Fruit fly (Drosophila melanogaster) whole organism, embryonic: Measurements from ENCODE around the gene Dlic.

ENCODE experiments used
- B-H1 ChIP-seq: fragments of 200-800 bp; sonication (Bioruptor generic); IDR thresholded peaks from 3 replicates; pipeline ENCODE4 v1.3.6; 2022; ENCODE audit warnings: missing biosample characterization, missing genetic modification characterization
- Blimp-1 ChIP-seq: fragments of 200-800 bp; sonication (Bioruptor generic); optimal IDR thresholded peaks from 3 replicates; lab custom pipeline; 2018; ENCODE audit warnings: missing biosample characterization, missing genetic modification characterization, mild to moderate bottlenecking, moderate library complexity, missing genetic modification reagents
- CG12942 ChIP-seq: fragments of 200-800 bp; sonication (Bioruptor generic); optimal IDR thresholded peaks from 3 replicates; lab custom pipeline; 2016; ENCODE audit warnings: missing biosample characterization, missing genetic modification characterization
- CG15073 ChIP-seq: fragments of 200-800 bp; sonication (Bioruptor generic); optimal IDR thresholded peaks from 2 replicates; lab custom pipeline; 2016; ENCODE audit warnings: missing biosample characterization, missing genetic modification characterization
- CG16863 ChIP-seq: fragments of 200-800 bp; sonication (Bioruptor generic); optimal IDR thresholded peaks from 3 replicates; lab custom pipeline; 2016; ENCODE audit warnings: missing biosample characterization, missing genetic modification characterization
- CG17568 ChIP-seq: fragments of 200-800 bp; sonication (Bioruptor generic); optimal IDR thresholded peaks from 2 replicates; lab custom pipeline; 2018; ENCODE audit warnings: missing biosample characterization, mild to moderate bottlenecking, missing genetic modification characterization, moderate library complexity
- CG2116 ChIP-seq: fragments of 200-800 bp; sonication (Bioruptor generic); optimal IDR thresholded peaks from 3 replicates; lab custom pipeline; 2018; ENCODE audit warnings: missing biosample characterization, mild to moderate bottlenecking, missing genetic modification characterization
- CG2678 ChIP-seq: fragments of 200-800 bp; sonication (Bioruptor generic); optimal IDR thresholded peaks from 3 replicates; lab custom pipeline; 2019; ENCODE audit warnings: missing biosample characterization, mild to moderate bottlenecking, missing genetic modification characterization, moderate library complexity
- CG2875 ChIP-seq: fragments of 200-800 bp; sonication (Bioruptor generic); optimal IDR thresholded peaks from 2 replicates; lab custom pipeline; 2017; ENCODE audit warnings: missing biosample characterization, mild to moderate bottlenecking, missing genetic modification characterization, missing genetic modification reagents
- CG30403 ChIP-seq: fragments of 200-800 bp; sonication (Bioruptor generic); optimal IDR thresholded peaks from 3 replicates; lab custom pipeline; 2016; ENCODE audit warnings: missing biosample characterization, missing genetic modification characterization
- CG4730 ChIP-seq: fragments of 200-800 bp; sonication (Bioruptor generic); IDR thresholded peaks from 2 replicates; pipeline ENCODE4 v1.3.6; 2022; ENCODE audit warnings: missing biosample characterization, missing genetic modification characterization
- CG6813 ChIP-seq: fragments of 200-800 bp; sonication (Bioruptor generic); optimal IDR thresholded peaks from 2 replicates; lab custom pipeline; 2017; ENCODE audit warnings: missing biosample characterization, missing genetic modification characterization, mild to moderate bottlenecking, moderate library complexity, missing genetic modification reagents
- CG7745 ChIP-seq: fragments of 200-800 bp; sonication (Bioruptor generic); optimal IDR thresholded peaks from 2 replicates; lab custom pipeline; 2018; ENCODE audit warnings: missing biosample characterization, mild to moderate bottlenecking, missing genetic modification characterization, moderate library complexity
- CG9932 ChIP-seq: fragments of 200-800 bp; sonication (Bioruptor generic); IDR thresholded peaks from 2 replicates; pipeline ENCODE4 v1.3.6; 2022; ENCODE audit warnings: missing biosample characterization, missing genetic modification characterization
- Camta ChIP-seq: fragments of 200-800 bp; sonication (Bioruptor generic); optimal IDR thresholded peaks from 2 replicates; lab custom pipeline; 2016; ENCODE audit warnings: missing biosample characterization, missing genetic modification characterization
- Dll ChIP-seq: fragments of 200-800 bp; sonication (Bioruptor generic); IDR thresholded peaks from 4 replicates; pipeline ENCODE4 v1.3.6; 2022; ENCODE audit warnings: missing biosample characterization, missing genetic modification characterization; ENCODE audit not compliant: partially characterized antibody
- E2f2 ChIP-seq: fragments of 200-800 bp; sonication (Bioruptor generic); IDR thresholded peaks from 2 replicates; pipeline ENCODE4 v1.3.6; 2022; ENCODE audit warnings: missing biosample characterization, missing genetic modification characterization
- Ets97D ChIP-seq: fragments of 200-800 bp; sonication (Bioruptor generic); optimal IDR thresholded peaks from 3 replicates; lab custom pipeline; 2016; ENCODE audit warnings: missing biosample characterization, missing genetic modification characterization
- HLH4C ChIP-seq: fragments of 200-800 bp; sonication (Bioruptor generic); IDR thresholded peaks from 3 replicates; pipeline ENCODE4 v1.3.6; 2022; ENCODE audit warnings: missing biosample characterization, missing genetic modification characterization; ENCODE audit not compliant: partially characterized antibody
- MTF-1 ChIP-seq: fragments of 200-800 bp; sonication (Bioruptor generic); optimal IDR thresholded peaks from 2 replicates; lab custom pipeline; 2018; ENCODE audit warnings: missing biosample characterization, mild to moderate bottlenecking, missing genetic modification characterization, borderline replicate concordance
- Myb ChIP-seq: fragments of 200-800 bp; sonication (Bioruptor generic); optimal IDR thresholded peaks from 2 replicates; lab custom pipeline; 2016; ENCODE audit warnings: missing biosample characterization, missing genetic modification characterization
- Nf-YA ChIP-seq: fragments of 200-800 bp; sonication (Bioruptor generic); IDR thresholded peaks from 2 replicates; pipeline ENCODE4 v1.3.6; 2022; ENCODE audit warnings: missing biosample characterization, missing genetic modification characterization
- Oaz ChIP-seq: fragments of 200-800 bp; sonication (Bioruptor generic); IDR thresholded peaks from 2 replicates; pipeline ENCODE4 v1.3.6; 2022; ENCODE audit warnings: missing biosample characterization, missing genetic modification characterization
- PHDP ChIP-seq: fragments of 200-800 bp; sonication (Bioruptor generic); optimal IDR thresholded peaks from 3 replicates; lab custom pipeline; 2018; ENCODE audit warnings: missing biosample characterization, mild to moderate bottlenecking, missing genetic modification characterization, moderate library complexity
- Scr ChIP-seq: fragments of 200-800 bp; sonication (Bioruptor generic); IDR thresholded peaks from 2 replicates; pipeline ENCODE4 v1.3.6; 2022; ENCODE audit warnings: missing biosample characterization, missing genetic modification characterization; ENCODE audit not compliant: partially characterized antibody
- Sox102F ChIP-seq: fragments of 200-800 bp; sonication (Bioruptor generic); optimal IDR thresholded peaks from 2 replicates; lab custom pipeline; 2018; ENCODE audit warnings: missing biosample characterization, mild to moderate bottlenecking, missing genetic modification characterization, moderate library complexity
- Sry-δ ChIP-seq: fragments of 200-800 bp; sonication (Bioruptor generic); optimal IDR thresholded peaks from 2 replicates; lab custom pipeline; 2016; ENCODE audit warnings: missing biosample characterization, missing genetic modification characterization
- Trl ChIP-seq, 3 experiments: fragments of >200 bp in 2 of 3; fragments of 200-800 bp in 1 of 3; sonication (Bioruptor generic) in 1 of 3; optimal IDR thresholded peaks; 2 replicates in 1 of 3; 3 replicates in 2 of 3; lab custom pipeline; 2016 to 2017; ENCODE audit warnings: missing biosample characterization in 1 of 3, missing genetic modification characterization in 1 of 3
- amos ChIP-seq: fragments of 200-800 bp; sonication (Bioruptor generic); IDR thresholded peaks from 2 replicates; pipeline ENCODE4 v1.3.6; 2022; ENCODE audit warnings: missing biosample characterization, missing genetic modification characterization; ENCODE audit not compliant: partially characterized antibody
- chinmo ChIP-seq: fragments of 200-800 bp; sonication (Bioruptor generic); IDR thresholded peaks from 4 replicates; pipeline ENCODE4 v1.3.6; 2022; ENCODE audit warnings: missing biosample characterization, missing genetic modification characterization; ENCODE audit not compliant: partially characterized antibody
- danr ChIP-seq: fragments of 200-800 bp; sonication (Bioruptor generic); IDR thresholded peaks from 2 replicates; pipeline ENCODE4 v1.3.6; 2022; ENCODE audit warnings: missing biosample characterization, missing genetic modification characterization
- dati ChIP-seq: fragments of 200-800 bp; sonication (Bioruptor generic); IDR thresholded peaks from 2 replicates; pipeline ENCODE4 v1.3.6; 2022; ENCODE audit warnings: missing biosample characterization, missing genetic modification characterization
- dimm ChIP-seq: fragments of 200-800 bp; sonication (Bioruptor generic); IDR thresholded peaks from 2 replicates; pipeline ENCODE4 v1.3.6; 2022; ENCODE audit warnings: missing biosample characterization, missing genetic modification characterization
- kni ChIP-seq: fragments of 200-800 bp; sonication (Bioruptor generic); optimal IDR thresholded peaks from 3 replicates; lab custom pipeline; 2017; ENCODE audit warnings: mild to moderate bottlenecking, missing biosample characterization, missing genetic modification reagents, missing genetic modification characterization
- lilli ChIP-seq: fragments of 200-800 bp; sonication (Bioruptor generic); optimal IDR thresholded peaks from 3 replicates; lab custom pipeline; 2016; ENCODE audit warnings: missing biosample characterization, missing genetic modification characterization
- nmo ChIP-seq: fragments of 200-800 bp; sonication (Bioruptor generic); optimal IDR thresholded peaks from 2 replicates; lab custom pipeline; 2018; ENCODE audit warnings: missing biosample characterization, mild to moderate bottlenecking, missing genetic modification characterization, moderate library complexity
- peb ChIP-seq: fragments of 200-800 bp; sonication (Bioruptor generic); IDR thresholded peaks from 2 replicates; pipeline ENCODE4 v1.3.6; 2022; ENCODE audit warnings: missing biosample characterization, missing genetic modification characterization
- phol ChIP-seq: fragments of 200-800 bp; sonication (Bioruptor generic); optimal IDR thresholded peaks from 3 replicates; lab custom pipeline; 2018; ENCODE audit warnings: missing biosample characterization, mild to moderate bottlenecking, missing genetic modification characterization, moderate library complexity
- pita ChIP-seq: fragments of 200-800 bp; sonication (Bioruptor generic); optimal IDR thresholded peaks from 2 replicates; lab custom pipeline; 2017; ENCODE audit warnings: missing biosample characterization, mild to moderate bottlenecking, missing genetic modification characterization
- pzg ChIP-seq: fragments of 200-800 bp; sonication (Bioruptor generic); optimal IDR thresholded peaks from 3 replicates; lab custom pipeline; 2018; ENCODE audit warnings: missing biosample characterization, mild to moderate bottlenecking, missing genetic modification characterization, moderate library complexity
- sisA ChIP-seq: fragments of 200-800 bp; sonication (Bioruptor generic); IDR thresholded peaks from 2 replicates; pipeline ENCODE4 v1.3.6; 2022; ENCODE audit warnings: missing biosample characterization, missing genetic modification characterization
- slbo ChIP-seq: fragments of 200-800 bp; sonication (Bioruptor generic); IDR thresholded peaks from 2 replicates; pipeline ENCODE4 v1.3.6; 2022; ENCODE audit warnings: missing biosample characterization, missing genetic modification characterization
- so ChIP-seq: fragments of 200-800 bp; sonication (Bioruptor generic); IDR thresholded peaks from 3 replicates; pipeline ENCODE4 v1.3.6; 2022; ENCODE audit warnings: missing biosample characterization, missing genetic modification characterization
- stc ChIP-seq: fragments of 200-800 bp; sonication (Bioruptor generic); IDR thresholded peaks from 2 replicates; pipeline ENCODE4 v1.3.6; 2022; ENCODE audit warnings: missing biosample characterization, missing genetic modification characterization
- trem ChIP-seq: fragments of 200-800 bp; optimal IDR thresholded peaks from 3 replicates; lab custom pipeline; 2019; ENCODE audit warnings: missing biosample characterization, mild to moderate bottlenecking, missing genetic modification characterization, moderate library complexity
- ttk ChIP-seq: fragments of 200-800 bp; sonication (Bioruptor generic); IDR thresholded peaks from 2 replicates; pipeline ENCODE4 v2.1.2; 2022; ENCODE audit warnings: missing biosample characterization, missing genetic modification characterization
- twi ChIP-seq: fragments of 200-800 bp; optimal IDR thresholded peaks from 2 replicates; lab custom pipeline; 2019; ENCODE audit warnings: missing biosample characterization, mild to moderate bottlenecking, missing genetic modification characterization, moderate library complexity
- unc-4 ChIP-seq: fragments of 200-800 bp; sonication (Bioruptor generic); IDR thresholded peaks from 2 replicates; pipeline ENCODE4 v1.3.6; 2022; ENCODE audit warnings: missing biosample characterization, missing genetic modification characterization; ENCODE audit not compliant: partially characterized antibody

The Dlic gene

dm6 chrX:11124749-11125508 lies 29.3 kb upstream of the Dlic start, which contains the start of gene Rpt3 (continued):
- peak; percentile 88 for TF ChIP-seq Scr (GFP tag; lab: Robert Waterston, UW)
- TF ChIP-seq pzg (GFP tag; lab: Kevin White, UChicago): peak; percentile 36
- peak; percentile 76 for TF ChIP-seq unc-4 (GFP tag; lab: Robert Waterston, UW)
- peak; percentile 33 for TF ChIP-seq phol
- TF ChIP-seq Myb (GFP tag; lab: Kevin White, UChicago): peak; percentile 37
- no peak for TF ChIP-seq dimm (GFP tag; lab: Robert Waterston, UW)
- 0 out of 4 replicates have a peak, but pooled peaks have one; percentile 33 for TF ChIP-seq chinmo (GFP tag; lab: Robert Waterston, UW)
- TF ChIP-seq danr: no peak
- TF ChIP-seq Blimp-1: no peak
- TF ChIP-seq HLH4C (GFP tag; lab: Robert Waterston, UW): peak; percentile 75
- TF ChIP-seq peb (GFP tag; lab: Robert Waterston, UW): no peak
- no peak for TF ChIP-seq CG17568 (GFP tag; lab: Kevin White, UChicago)
- TF ChIP-seq kni (GFP tag; lab: Kevin White, UChicago): no peak
- TF ChIP-seq Oaz (GFP tag; lab: Robert Waterston, UW): no peak
- TF ChIP-seq amos (GFP tag; lab: Robert Waterston, UW): peak; percentile 73
- no peak for TF ChIP-seq Nf-YA (GFP tag; lab: Robert Waterston, UW)
- peak; percentile 24 for TF ChIP-seq lilli
- TF ChIP-seq CG30403: peak; percentile 39
- no peak for TF ChIP-seq B-H1 (GFP tag; lab: Robert Waterston, UW)
- TF ChIP-seq stc (GFP tag; lab: Robert Waterston, UW): no peak
- TF ChIP-seq so (GFP tag; lab: Robert Waterston, UW): no peak
- TF ChIP-seq dati (GFP tag; lab: Robert Waterston, UW): no peak
- TF ChIP-seq CG15073 (GFP tag; lab: Kevin White, UChicago): no peak
- TF ChIP-seq CG7745 (tag; lab: Kevin White, UChicago): no peak
- TF ChIP-seq MTF-1 (GFP tag; lab: Kevin White, UChicago): no peak
- TF ChIP-seq CG2678 (tag; lab: Kevin White, UChicago): no peak
- TF ChIP-seq CG4730 (GFP tag; lab: Robert Waterston, UW): no peak
- TF ChIP-seq CG12942 (GFP tag; lab: Kevin White, UChicago): no peak
- TF ChIP-seq sisA (GFP tag; lab: Robert Waterston, UW): no peak
- TF ChIP-seq CG16863: peak; percentile 59
- peak; percentile 39 for TF ChIP-seq nmo (GFP tag; lab: Kevin White, UChicago)
- 0 out of 2 replicates have a peak, but pooled peaks have one; percentile 18 for TF ChIP-seq CG9932 (GFP tag; lab: Robert Waterston, UW)
- TF ChIP-seq CG2875: no peak
- TF ChIP-seq Ets97D (GFP tag; lab: Kevin White, UChicago): peak; percentile 65
- TF ChIP-seq ttk (GFP tag; lab: Robert Waterston, UW): no peak
- TF ChIP-seq Camta: no peak
- no peak for TF ChIP-seq Sox102F (GFP tag; lab: Kevin White, UChicago)
- TF ChIP-seq pita (GFP tag; lab: Kevin White, UChicago): no peak
- TF ChIP-seq E2f2 (GFP tag; lab: Robert Waterston, UW): 0 out of 2 replicates have a peak, but pooled peaks have one; percentile 6
- peak; percentile 30 for TF ChIP-seq trem (tag; lab: Kevin White, UChicago)
- no peak for TF ChIP-seq twi (tag; lab: Kevin White, UChicago)
- TF ChIP-seq CG2116 (GFP tag; lab: Kevin White, UChicago): peak; percentile 67
- peak; percentile 34; the same call in 1 of the 2 replicates for TF ChIP-seq slbo (GFP tag; lab: Robert Waterston, UW)
- TF ChIP-seq CG6813 (GFP tag; lab: Kevin White, UChicago): no peak
- no peak for TF ChIP-seq Trl (optimal IDR thresholded peaks at IDR 0.05; lab: Kevin White, UChicago)
- TF ChIP-seq Trl (GFP tag; optimal IDR thresholded peaks at IDR 0.05; lab: Kevin White, UChicago): no peak
- TF ChIP-seq Sry-δ (GFP tag; lab: Kevin White, UChicago): peak; percentile 90
- no peak for TF ChIP-seq PHDP
- peak; percentile 86 for TF ChIP-seq Dll (GFP tag; lab: Robert Waterston, UW)
